Fruit fly (Drosophila melanogaster) whole organism, wandering third instar larva: ENCODE results near the gene Prosbeta2.
A peak's percentile ranks its signal among the peaks of the same experiment; 100 is the strongest.

ENCODE experiments used
- Abd-B ChIP-seq: fragments of >200 bp; optimal IDR thresholded peaks from 2 replicates; lab custom pipeline; 2017; ENCODE audit warnings: missing biosample characterization, missing genetic modification characterization
- CG9705 ChIP-seq: fragments of 200-800 bp; sonication (Bioruptor generic); optimal IDR thresholded peaks from 2 replicates; lab custom pipeline; 2018; ENCODE audit warnings: missing biosample characterization, mild to moderate bottlenecking, missing genetic modification characterization
- Dfd ChIP-seq: fragments of >200 bp; optimal IDR thresholded peaks from 2 replicates; lab custom pipeline; 2017; ENCODE audit warnings: missing biosample characterization, missing genetic modification characterization
- Dif ChIP-seq: fragments of 200-275, 200-300 bp; sonication (Bioruptor generic); optimal IDR thresholded peaks from 2 replicates; lab custom pipeline; 2018; ENCODE audit warnings: missing biosample characterization, missing genetic modification characterization; ENCODE audit not compliant: partially characterized antibody
- HLH106 ChIP-seq: fragments of 200-800 bp; optimal IDR thresholded peaks from 3 replicates; lab custom pipeline; 2019; ENCODE audit warnings: missing biosample characterization, mild to moderate bottlenecking, missing genetic modification characterization, moderate library complexity
- Hnf4 ChIP-seq: fragments of 200-800 bp; sonication (Bioruptor generic); optimal IDR thresholded peaks from 2 replicates; lab custom pipeline; 2016; ENCODE audit warnings: missing biosample characterization, mild to moderate bottlenecking, missing genetic modification characterization
- Hr78 ChIP-seq: fragments of >200 bp; optimal IDR thresholded peaks from 2 replicates; lab custom pipeline; 2017; ENCODE audit warnings: missing biosample characterization, missing genetic modification characterization
- Hr83 ChIP-seq: fragments of 200-300 bp; sonication (Bioruptor generic); optimal IDR thresholded peaks from 2 replicates; lab custom pipeline; 2016; ENCODE audit warnings: missing biosample characterization, mild to moderate bottlenecking, missing genetic modification characterization, moderate library complexity; ENCODE audit not compliant: poor library complexity, severe bottlenecking
- Jra ChIP-seq: sonication (Bioruptor generic); optimal IDR thresholded peaks from 2 replicates; lab custom pipeline; 2016; ENCODE audit warnings: missing biosample characterization, missing genetic modification characterization
- Mio ChIP-seq: sonication (Bioruptor generic); optimal IDR thresholded peaks from 2 replicates; lab custom pipeline; 2016; ENCODE audit warnings: missing biosample characterization, missing genetic modification characterization
- N ChIP-seq: fragments of >200 bp; optimal IDR thresholded peaks from 2 replicates; lab custom pipeline; 2018; ENCODE audit warnings: missing biosample characterization, missing external identifiers, missing genetic modification characterization
- OdsH ChIP-seq: fragments of 200-800 bp; sonication (Bioruptor generic); optimal IDR thresholded peaks from 2 replicates; lab custom pipeline; 2016; ENCODE audit warnings: missing biosample characterization, mild to moderate bottlenecking, missing genetic modification characterization
- Rel ChIP-seq, 2 experiments: fragments of 200-800 bp; sonication (Bioruptor generic) in 1 of 2; optimal IDR thresholded peaks; 2 replicates in 1 of 2; 3 replicates in 1 of 2; lab custom pipeline; 2016 to 2019; ENCODE audit warnings: mild to moderate bottlenecking in 2 of 2, missing biosample characterization in 2 of 2, missing genetic modification characterization in 2 of 2, moderate library complexity in 1 of 2
- Vsx2 ChIP-seq: fragments of 200-300, 225-300 bp; sonication (Bioruptor generic); optimal IDR thresholded peaks from 2 replicates; lab custom pipeline; 2018; ENCODE audit warnings: missing biosample characterization, missing genetic modification characterization; ENCODE audit not compliant: partially characterized antibody
- br ChIP-seq: fragments of 200-800 bp; sonication (Bioruptor generic); optimal IDR thresholded peaks from 2 replicates; lab custom pipeline; 2016; ENCODE audit warnings: missing biosample characterization, missing genetic modification characterization
- brk ChIP-seq: fragments of 200-800 bp; sonication (Bioruptor generic); optimal IDR thresholded peaks from 2 replicates; lab custom pipeline; 2016; ENCODE audit warnings: missing biosample characterization, mild to moderate bottlenecking, missing genetic modification characterization
- dl ChIP-seq, 2 experiments: fragments of 175-275, 200-275 bp in 1 of 2; fragments of 200-275 bp in 1 of 2; sonication (Bioruptor generic); optimal IDR thresholded peaks; lab custom pipeline; 2018; ENCODE audit warnings: mild to moderate bottlenecking in 2 of 2, missing biosample characterization in 2 of 2, missing genetic modification characterization in 2 of 2, moderate library complexity in 2 of 2; ENCODE audit not compliant: partially characterized antibody in 2 of 2, insufficient read depth in 1 of 2
- ey ChIP-seq: fragments of 200-800 bp; sonication (Bioruptor generic); optimal IDR thresholded peaks from 2 replicates; lab custom pipeline; 2016; ENCODE audit warnings: missing biosample characterization, missing genetic modification characterization
- foxo ChIP-seq, 2 experiments: fragments of 200-800 bp; sonication (Bioruptor generic); optimal IDR thresholded peaks; 2 replicates in 1 of 2; 3 replicates in 1 of 2; lab custom pipeline; 2016 to 2017; ENCODE audit warnings: missing biosample characterization in 2 of 2, missing genetic modification characterization in 2 of 2
- fru ChIP-seq: fragments of 200-800 bp; sonication (Bioruptor generic); optimal IDR thresholded peaks from 3 replicates; lab custom pipeline; 2016; ENCODE audit warnings: missing biosample characterization, mild to moderate bottlenecking, missing genetic modification characterization
- jim ChIP-seq: fragments of 175-275, 200-325 bp; sonication (Bioruptor generic); optimal IDR thresholded peaks from 2 replicates; lab custom pipeline; 2016; ENCODE audit warnings: missing biosample characterization, mild to moderate bottlenecking, missing genetic modification characterization
- lola ChIP-seq: fragments of >200 bp; optimal IDR thresholded peaks from 2 replicates; lab custom pipeline; 2017; ENCODE audit warnings: missing biosample characterization, missing genetic modification characterization
- pan ChIP-seq: fragments of >200 bp; optimal IDR thresholded peaks from 2 replicates; lab custom pipeline; 2017
- psq ChIP-seq: fragments of 200-800 bp; sonication (Bioruptor generic); optimal IDR thresholded peaks from 3 replicates; lab custom pipeline; 2017; ENCODE audit warnings: missing biosample characterization, mild to moderate bottlenecking, missing genetic modification characterization, moderate library complexity
- rgr ChIP-seq: fragments of 200-800 bp; sonication (Bioruptor generic); optimal IDR thresholded peaks from 3 replicates; lab custom pipeline; 2016; ENCODE audit warnings: missing biosample characterization, mild to moderate bottlenecking, missing genetic modification characterization
- sage ChIP-seq: fragments of 200-800 bp; sonication (Bioruptor generic); optimal IDR thresholded peaks from 2 replicates; lab custom pipeline; 2016; ENCODE audit warnings: missing biosample characterization, mild to moderate bottlenecking, missing genetic modification characterization
- sv ChIP-seq: fragments of 200-800 bp; sonication (Bioruptor generic); optimal IDR thresholded peaks from 3 replicates; lab custom pipeline; 2016; ENCODE audit warnings: missing biosample characterization, missing genetic modification characterization
- tai ChIP-seq: sonication (Bioruptor generic); optimal IDR thresholded peaks from 2 replicates; lab custom pipeline; 2016; ENCODE audit warnings: missing biosample characterization, missing genetic modification characterization
- usp ChIP-seq: fragments of >200 bp; optimal IDR thresholded peaks from 2 replicates; lab custom pipeline; 2017; ENCODE audit warnings: missing biosample characterization, missing genetic modification characterization
- woc ChIP-seq: sonication (Bioruptor generic); optimal IDR thresholded peaks from 2 replicates; lab custom pipeline; 2016; ENCODE audit warnings: missing biosample characterization, mild to moderate bottlenecking, missing genetic modification characterization

Prosbeta2 gene

dm6 chr3L:15023192-15023591, 23.4 kb downstream of the Prosbeta2 start, which contains the start of gene CG32148:
TSS of gene CG32148 (plus strand) at chr3L:15023492.
- no peak for TF ChIP-seq Dfd (GFP tag; lab: Kevin White, UChicago)
- TF ChIP-seq usp = no peak

dm6 chr3L:15031773-15032172, 32.0 kb downstream of the Prosbeta2 start:
- TF ChIP-seq Dfd (GFP tag; lab: Kevin White, UChicago) = peak; percentile 3
- TF ChIP-seq Vsx2 (GFP tag; lab: Kevin White, UChicago) = no peak
- TF ChIP-seq usp = no peak

- TF ChIP-seq HLH106 (tag; lab: Kevin White, UChicago) (peak; percentile 19), sage (GFP tag; lab: Kevin White, UChicago) (no peak), Jra (GFP tag; lab: Kevin White, UChicago) (no peak), ey (no peak), foxo (GFP tag; optimal IDR thresholded peaks at IDR 0.05; lab: Kevin White, UChicago) (peak in 1 of 2 experiments; percentile 0), Hr78 (no peak), Hr83 (GFP tag; lab: Kevin White, UChicago) (no peak), N (GFP tag; lab: Kevin White, UChicago) (no peak), usp (no peak), brk (GFP tag; lab: Kevin White, UChicago) (no peak), jim (GFP tag; lab: Kevin White, UChicago) (no peak), Mio (no peak)
Observed at dm6 chr3L:15034061-15034713, 34.4 kb downstream of the Prosbeta2 start.

dm6 chr3L:15034714-15035076, 34.9 kb downstream of the Prosbeta2 start:
- TF ChIP-seq Hnf4 (GFP tag; lab: Kevin White, UChicago) (no peak), br (GFP tag; lab: Kevin White, UChicago) (no peak), lola (no peak), Rel (GFP tag; optimal IDR thresholded peaks at IDR 0.05; lab: Kevin White, UChicago) (no peak), Rel (tag; optimal IDR thresholded peaks at IDR 0.05; lab: Kevin White, UChicago) (no peak), OdsH (GFP tag; lab: Kevin White, UChicago) (no peak), psq (GFP tag; lab: Kevin White, UChicago) (no peak), tai (GFP tag; lab: Kevin White, UChicago) (no peak), foxo (GFP tag; optimal IDR thresholded peaks at IDR 0.05; lab: Kevin White, UChicago) (no peak), sv (GFP tag; lab: Kevin White, UChicago) (no peak), dl (GFP tag; optimal IDR thresholded peaks at IDR 0.05; lab: Kevin White, UChicago; ENCODE audit: insufficient read depth in 1 of 2, partially characterized antibody in 2 of 2) (no peak), ey (no peak), pan (lab: Kevin White, UChicago) (no peak), Hr83 (GFP tag; lab: Kevin White, UChicago) (no peak), Abd-B (no peak), usp (no peak), Dif (GFP tag; lab: Kevin White, UChicago) (no peak), Jra (GFP tag; lab: Kevin White, UChicago) (no peak)

dm6 chr3L:15035585-15035984, 35.8 kb downstream of the Prosbeta2 start:
- TF ChIP-seq Hr78 (no peak), woc (peak; percentile 21)

dm6 chr3L:15039510-15039909, 39.8 kb downstream of the Prosbeta2 start:
- no peak for TF ChIP-seq CG9705 (GFP tag; lab: Kevin White, UChicago)
- TF ChIP-seq fru (GFP tag; lab: Kevin White, UChicago) = no peak
- no peak for TF ChIP-seq N (GFP tag; lab: Kevin White, UChicago)
- TF ChIP-seq psq (GFP tag; lab: Kevin White, UChicago) = no peak
- TF ChIP-seq Vsx2 (GFP tag; lab: Kevin White, UChicago) = no peak
- no peak for TF ChIP-seq OdsH (GFP tag; lab: Kevin White, UChicago)
- no peak for TF ChIP-seq Hr83 (GFP tag; lab: Kevin White, UChicago)
- no peak for TF ChIP-seq woc
- TF ChIP-seq Abd-B = no peak
- TF ChIP-seq rgr (GFP tag; lab: Kevin White, UChicago) = no peak
- no peak for TF ChIP-seq dl (GFP tag; optimal IDR thresholded peaks at IDR 0.05; lab: Kevin White, UChicago; ENCODE audit: insufficient read depth in 1 of 2, partially characterized antibody in 2 of 2)
